Worm (Caenorhabditis elegans) whole organism, L4 larva: Measurements from ENCODE around the gene clc-26.

Source experiments
- F37D6.2 ChIP-seq: sonication (generic microtip); optimal IDR thresholded peaks from 2 replicates; lab custom pipeline; 2016; ENCODE audit warnings: mild to moderate bottlenecking, missing genetic modification characterization, missing compliant biosample characterization
- ces-1 ChIP-seq: fragments of 150-350 bp; sonication (generic microtip); optimal IDR thresholded peaks from 4 replicates; lab custom pipeline; 2014; ENCODE audit warnings: missing biosample characterization, missing genetic modification reagents, missing genetic modification characterization
- mxl-3 ChIP-seq: fragments of 200-800 bp; sonication (Bioruptor generic); optimal IDR thresholded peaks from 2 replicates; lab custom pipeline; 2018; ENCODE audit warnings: mild to moderate bottlenecking, missing genetic modification characterization, missing compliant biosample characterization
- nhr-77 ChIP-seq: fragments of 150-350 bp; optimal IDR thresholded peaks from 2 replicates; lab custom pipeline; 2014; ENCODE audit warnings: missing biosample characterization, missing genetic modification characterization
- unc-62 ChIP-seq, 3 experiments: fragments of 150-350 bp in 1 of 3; sonication (generic microtip); optimal IDR thresholded peaks in 2 of 3; peaks in 1 of 3; 1 replicate in 1 of 3; 2 replicates in 2 of 3; lab custom pipeline; 2014 to 2017; ENCODE audit warnings: missing biosample characterization in 3 of 3, missing genetic modification characterization in 3 of 3, missing genetic modification reagents in 3 of 3, missing genotype in 1 of 3

- TF ChIP-seq ces-1 (GFP tag; lab: Kevin White, UChicago) = no peak
- TF ChIP-seq nhr-77 (tag; lab: Kevin White, UChicago) = no peak
- no peak for TF ChIP-seq unc-62 (GFP tag; optimal IDR thresholded peaks at IDR 0.05 in 1 of 2; lab: Kevin White, UChicago)
- TF ChIP-seq unc-62 (tag; optimal IDR thresholded peaks at IDR 0.05; lab: Kevin White, UChicago) = no peak
- no peak for TF ChIP-seq mxl-3 (GFP tag; lab: Kevin White, UChicago)
- no peak for TF ChIP-seq F37D6.2 (tag; lab: Kevin White, UChicago)
These were observed 9.2 kb upstream of the clc-26 start for ce11 chrIII:1040059-1040458.
